Worm (Caenorhabditis elegans) whole organism, L4 larva: ENCODE results near the gene sru-15.

Experiments used
- T26A8.4 ChIP-seq: fragments of 200-800 bp; sonication (Bioruptor generic); IDR thresholded peaks from 2 replicates; pipeline ENCODE4 v1.3.6; 2022; ENCODE audit warnings: missing genetic modification characterization, missing compliant biosample characterization
- Y5F2A.4 ChIP-seq: fragments of 200-800 bp; sonication (Bioruptor generic); optimal IDR thresholded peaks from 2 replicates; lab custom pipeline; 2018; ENCODE audit warnings: mild to moderate bottlenecking, missing genetic modification characterization, missing compliant biosample characterization
- ZK337.2 ChIP-seq: fragments of 200-800 bp; sonication (Bioruptor generic); IDR thresholded peaks from 2 replicates; pipeline ENCODE4 v1.3.6; 2022; ENCODE audit warnings: missing genetic modification reagents, missing genetic modification characterization, missing compliant biosample characterization
- aha-1 ChIP-seq: fragments of 150-350 bp; peaks from one replicate; lab custom pipeline; 2014; ENCODE audit warnings: missing biosample characterization, missing genetic modification characterization
- ceh-28 ChIP-seq: fragments of 150-350 bp; optimal IDR thresholded peaks from 2 replicates; lab custom pipeline; 2014; ENCODE audit warnings: missing biosample characterization, missing genetic modification reagents, missing genetic modification characterization
- ceh-32 ChIP-seq: sonication (generic microtip); optimal IDR thresholded peaks from 2 replicates; lab custom pipeline; 2016; ENCODE audit warnings: mild to moderate bottlenecking, missing genetic modification characterization, missing compliant biosample characterization; ENCODE audit not compliant: poor library complexity
- ceh-44 ChIP-seq: fragments of 200-800 bp; sonication (Bioruptor generic); IDR thresholded peaks from 2 replicates; pipeline ENCODE4 v1.3.6; 2022; ENCODE audit warnings: missing genetic modification reagents, missing genetic modification characterization, missing compliant biosample characterization
- ces-1 ChIP-seq: fragments of 150-350 bp; sonication (generic microtip); optimal IDR thresholded peaks from 4 replicates; lab custom pipeline; 2014; ENCODE audit warnings: missing biosample characterization, missing genetic modification reagents, missing genetic modification characterization
- daf-16 ChIP-seq, 3 experiments: sonication (generic microtip); optimal IDR thresholded peaks; 2 replicates each; lab custom pipeline; 2016 to 2017; ENCODE audit warnings: missing genetic modification characterization in 3 of 3, missing genetic modification reagents in 3 of 3, mild to moderate bottlenecking in 2 of 3, missing compliant biosample characterization in 2 of 3, missing biosample characterization in 1 of 3, moderate library complexity in 1 of 3
- daf-19 ChIP-seq: fragments of 200-800 bp; sonication (Bioruptor generic); conservative IDR thresholded peaks from 2 replicates; pipeline ENCODE4 v1.3.6; 2022; ENCODE audit warnings: missing genetic modification characterization, missing compliant biosample characterization
- dmd-8 ChIP-seq: fragments of 200-800 bp; sonication (Bioruptor generic); IDR thresholded peaks from 2 replicates; pipeline ENCODE4 v1.3.6; 2022; ENCODE audit warnings: missing genetic modification characterization, missing compliant biosample characterization
- dmd-9 ChIP-seq: fragments of 200-800 bp; sonication (Bioruptor generic); IDR thresholded peaks from 2 replicates; pipeline ENCODE4 v1.3.6; 2022; ENCODE audit warnings: missing genetic modification reagents, missing genetic modification characterization, missing compliant biosample characterization
- duxl-1 ChIP-seq: sonication (generic microtip); optimal IDR thresholded peaks from 2 replicates; lab custom pipeline; 2016; ENCODE audit warnings: mild to moderate bottlenecking, missing genetic modification characterization, moderate library complexity, missing compliant biosample characterization; ENCODE audit not compliant: poor library complexity
- dve-1 ChIP-seq: sonication (generic microtip); optimal IDR thresholded peaks from 2 replicates; lab custom pipeline; 2017; ENCODE audit warnings: antibody characterized with exemption, mild to moderate bottlenecking, missing genetic modification characterization, missing compliant biosample characterization; ENCODE audit not compliant: insufficient read depth
- fkh-10 ChIP-seq: fragments of 150-350 bp; optimal IDR thresholded peaks from 2 replicates; lab custom pipeline; 2014; ENCODE audit warnings: missing biosample characterization, missing genetic modification reagents, missing genetic modification characterization
- hlh-11 ChIP-seq: fragments of 200-800 bp; sonication (Bioruptor generic); optimal IDR thresholded peaks from 2 replicates; lab custom pipeline; 2018; ENCODE audit warnings: mild to moderate bottlenecking, missing genetic modification characterization, missing compliant biosample characterization
- hlh-30 ChIP-seq: sonication (generic microtip); optimal IDR thresholded peaks from 2 replicates; lab custom pipeline; 2017; ENCODE audit warnings: antibody characterized with exemption, mild to moderate bottlenecking, missing genetic modification characterization, missing compliant biosample characterization; ENCODE audit not compliant: insufficient read depth
- hmg-1.1 ChIP-seq: fragments of 200-800 bp; sonication (Bioruptor generic); IDR thresholded peaks from 2 replicates; pipeline ENCODE4 v1.3.6; 2022; ENCODE audit warnings: missing genetic modification reagents, missing genetic modification characterization, missing compliant biosample characterization
- jun-1 ChIP-seq: fragments of 150-350 bp; optimal IDR thresholded peaks from 2 replicates; lab custom pipeline; 2014; ENCODE audit warnings: missing biosample characterization, missing genetic modification reagents, missing genetic modification characterization
- lim-7 ChIP-seq: fragments of 200-800 bp; sonication (Bioruptor generic); IDR thresholded peaks from 2 replicates; pipeline ENCODE4 v1.3.6; 2022; ENCODE audit warnings: missing genetic modification characterization, missing compliant biosample characterization
- lsy-2 ChIP-seq, 2 experiments: fragments of 150-350 bp in 1 of 2; sonication (generic microtip) in 1 of 2; optimal IDR thresholded peaks; 2 replicates each; lab custom pipeline; 2014 to 2017; ENCODE audit warnings: missing biosample characterization in 2 of 2, missing genetic modification characterization in 2 of 2
- mdt-29 ChIP-seq: fragments of 200-800 bp; sonication (Bioruptor generic); IDR thresholded peaks from 2 replicates; pipeline ENCODE4 v1.3.6; 2022; ENCODE audit warnings: missing genetic modification reagents, missing genetic modification characterization, missing compliant biosample characterization
- mxl-2 ChIP-seq: fragments of 200-800 bp; sonication (Bioruptor generic); conservative IDR thresholded peaks from 2 replicates; pipeline ENCODE4 v1.3.6; 2022; ENCODE audit warnings: missing genetic modification reagents, missing genetic modification characterization, missing compliant biosample characterization
- mxl-3 ChIP-seq: fragments of 200-800 bp; sonication (Bioruptor generic); optimal IDR thresholded peaks from 2 replicates; lab custom pipeline; 2018; ENCODE audit warnings: mild to moderate bottlenecking, missing genetic modification characterization, missing compliant biosample characterization
- nhr-11 ChIP-seq: fragments of 150-350 bp; optimal IDR thresholded peaks from 2 replicates; lab custom pipeline; 2014; ENCODE audit warnings: missing biosample characterization, missing genetic modification characterization
- nhr-28 ChIP-seq: fragments of 150-350 bp; optimal IDR thresholded peaks from 2 replicates; lab custom pipeline; 2014; ENCODE audit warnings: missing biosample characterization, missing genetic modification characterization
- nhr-42 ChIP-seq: fragments of 200-800 bp; sonication (Bioruptor generic); IDR thresholded peaks from 2 replicates; pipeline ENCODE4 v1.3.6; 2022; ENCODE audit warnings: missing genetic modification characterization, missing compliant biosample characterization
- nhr-77 ChIP-seq: fragments of 150-350 bp; optimal IDR thresholded peaks from 2 replicates; lab custom pipeline; 2014; ENCODE audit warnings: missing biosample characterization, missing genetic modification characterization
- php-3 ChIP-seq: fragments of 200-800 bp; sonication (Bioruptor generic); IDR thresholded peaks from 2 replicates; pipeline ENCODE4 v1.3.6; 2022; ENCODE audit warnings: missing genetic modification reagents, missing genetic modification characterization, missing compliant biosample characterization
- pqm-1 ChIP-seq: sonication (generic microtip); optimal IDR thresholded peaks from 2 replicates; lab custom pipeline; 2017; ENCODE audit warnings: missing biosample characterization, missing genetic modification characterization
- rbr-2 ChIP-seq: sonication (generic microtip); optimal IDR thresholded peaks from 2 replicates; lab custom pipeline; 2016; ENCODE audit warnings: missing genotype, missing genetic modification characterization, missing compliant biosample characterization
- saeg-2 ChIP-seq: fragments of 200-800 bp; sonication (Bioruptor generic); IDR thresholded peaks from 2 replicates; pipeline ENCODE4 v1.3.6; 2022; ENCODE audit warnings: missing genetic modification reagents, missing genetic modification characterization, missing compliant biosample characterization
- tra-1 ChIP-seq: fragments of 200-800 bp; sonication (Bioruptor generic); IDR thresholded peaks from 2 replicates; pipeline ENCODE4 v1.3.6; 2022; ENCODE audit warnings: missing genetic modification reagents, missing genetic modification characterization, missing compliant biosample characterization
- unc-62 ChIP-seq, 3 experiments: fragments of 150-350 bp in 1 of 3; sonication (generic microtip); optimal IDR thresholded peaks in 2 of 3; peaks in 1 of 3; 1 replicate in 1 of 3; 2 replicates in 2 of 3; lab custom pipeline; 2014 to 2017; ENCODE audit warnings: missing biosample characterization in 3 of 3, missing genetic modification characterization in 3 of 3, missing genetic modification reagents in 3 of 3, missing genotype in 1 of 3
- zip-11 ChIP-seq: fragments of 200-800 bp; sonication (Bioruptor generic); IDR thresholded peaks from 2 replicates; pipeline ENCODE4 v1.3.6; 2022; ENCODE audit warnings: missing genetic modification characterization, missing compliant biosample characterization
- ztf-11 ChIP-seq: fragments of 150-350 bp; optimal IDR thresholded peaks from 2 replicates; lab custom pipeline; 2014; ENCODE audit warnings: missing biosample characterization, missing genetic modification characterization

sru-15 gene

ce11 chrIV:17432223-17432826 is 36.3 kb downstream of the sru-15 start:
- TF ChIP-seq mxl-3 (GFP tag; lab: Kevin White, UChicago) (no peak), hmg-1.1 (no peak), lim-7 (no peak), nhr-28 (tag; lab: Kevin White, UChicago) (peak; percentile 72), unc-62 (GFP tag; optimal IDR thresholded peaks at IDR 0.05 in 1 of 2; lab: Kevin White, UChicago) (peak in 1 of 2 experiments; percentile 93), unc-62 (tag; optimal IDR thresholded peaks at IDR 0.05; lab: Kevin White, UChicago) (no peak), nhr-11 (tag; lab: Kevin White, UChicago) (no peak), pqm-1 (tag; lab: Kevin White, UChicago) (peak; percentile 73), dve-1 (peak; percentile 39), daf-16 (GFP tag; optimal IDR thresholded peaks at IDR 0.05; lab: Kevin White, UChicago) (no peak), daf-16 (tag; optimal IDR thresholded peaks at IDR 0.05; lab: Kevin White, UChicago) (peak; percentile 53)

ce11 chrIV:17435228-17435627 is 39.2 kb downstream of the sru-15 start:
- no peak for TF ChIP-seq ceh-32 (tag; lab: Kevin White, UChicago)
- TF ChIP-seq unc-62 (GFP tag; optimal IDR thresholded peaks at IDR 0.05 in 1 of 2; lab: Kevin White, UChicago): peak in 1 of 2 experiments; percentile 54
- TF ChIP-seq unc-62 (tag; optimal IDR thresholded peaks at IDR 0.05; lab: Kevin White, UChicago): no peak

- no peak for TF ChIP-seq ceh-44 (GFP tag; lab: Robert Waterston, UW)
- no peak for TF ChIP-seq daf-19 (GFP tag; lab: Robert Waterston, UW)
- TF ChIP-seq ceh-32 (tag; lab: Kevin White, UChicago): no peak
- no peak for TF ChIP-seq lim-7
- TF ChIP-seq, all 104 proteins: peak for 0
Measured at ce11 chrIV:17436552-17436951, 40.5 kb downstream of the sru-15 start, which contains the start of gene gcy-27. gcy-27 (minus strand) TSS chrIV:17436652.

- TF ChIP-seq fkh-10 (GFP tag; lab: Kevin White, UChicago) (no peak), duxl-1 (tag; lab: Kevin White, UChicago) (no peak), aha-1 (tag; lab: Kevin White, UChicago) (no peak), Y5F2A.4 (GFP tag; lab: Kevin White, UChicago) (no peak), ceh-28 (tag; lab: Kevin White, UChicago) (no peak), dmd-8 (GFP tag; lab: Robert Waterston, UW) (no peak), jun-1 (tag; lab: Kevin White, UChicago) (no peak), rbr-2 (tag; lab: Kevin White, UChicago) (no peak), ztf-11 (tag; lab: Kevin White, UChicago) (no peak), lim-7 (no peak), saeg-2 (GFP tag; lab: Robert Waterston, UW) (no peak), mxl-3 (GFP tag; lab: Kevin White, UChicago) (no peak), mxl-2 (GFP tag; lab: Robert Waterston, UW) (no peak), T26A8.4 (GFP tag; lab: Robert Waterston, UW) (no peak), lsy-2 (tag; optimal IDR thresholded peaks at IDR 0.05; lab: Kevin White, UChicago) (no peak), ZK337.2 (GFP tag; lab: Robert Waterston, UW) (no peak)
Measured at ce11 chrIV:17437038-17437437, 41.0 kb downstream of the sru-15 start, which contains the start of gene C06A12.8. C06A12.8 (plus strand) TSS chrIV:17437338.

ce11 chrIV:17440001-17440400 is 44.0 kb downstream of the sru-15 start, which contains the start of gene C06A12.19:
C06A12.19 (minus strand) TSS chrIV:17440101.
- TF ChIP-seq nhr-28 (tag; lab: Kevin White, UChicago) (no peak), aha-1 (tag; lab: Kevin White, UChicago) (peak; percentile 57)
- TF ChIP-seq, all 104 proteins: peak for 1

- TF ChIP-seq pqm-1 (tag; lab: Kevin White, UChicago) (peak; percentile 72), ces-1 (GFP tag; lab: Kevin White, UChicago) (no peak), nhr-42 (GFP tag; lab: Robert Waterston, UW) (no peak), dmd-9 (no peak), mdt-29 (no peak), daf-16 (GFP tag; optimal IDR thresholded peaks at IDR 0.05; lab: Kevin White, UChicago) (no peak), daf-16 (tag; optimal IDR thresholded peaks at IDR 0.05; lab: Kevin White, UChicago) (peak; percentile 48), mxl-3 (GFP tag; lab: Kevin White, UChicago) (no peak), lsy-2 (tag; optimal IDR thresholded peaks at IDR 0.05; lab: Kevin White, UChicago) (no peak), php-3 (GFP tag; lab: Robert Waterston, UW) (peak; percentile 64), hlh-30 (peak; percentile 12), tra-1 (no peak), fkh-10 (GFP tag; lab: Kevin White, UChicago) (no peak), nhr-77 (tag; lab: Kevin White, UChicago) (peak; percentile 0), hlh-11 (peak; percentile 24), zip-11 (GFP tag; lab: Robert Waterston, UW) (no peak), dve-1 (peak; percentile 56), nhr-28 (tag; lab: Kevin White, UChicago) (peak; percentile 67)
Measured at ce11 chrIV:17440417-17440816, 44.4 kb downstream of the sru-15 start, which contains the start of gene F08A7.1. F08A7.1 (plus strand) TSS chrIV:17440607.
